Fruit fly (Drosophila melanogaster) whole organism, embryonic: ENCODE measurements around the gene alphaSnap.

Experiments used
- Aef1 ChIP-seq: fragments of 200-800 bp; sonication (Bioruptor generic); IDR thresholded peaks from 3 replicates; pipeline ENCODE4 v1.3.6; 2022; ENCODE audit warnings: missing biosample characterization, missing genetic modification characterization
- Antp ChIP-seq: fragments of 200-800 bp; sonication (Bioruptor generic); optimal IDR thresholded peaks from 3 replicates; lab custom pipeline; 2016; ENCODE audit warnings: missing biosample characterization, missing genetic modification characterization
- Blimp-1 ChIP-seq: fragments of 200-800 bp; sonication (Bioruptor generic); optimal IDR thresholded peaks from 3 replicates; lab custom pipeline; 2018; ENCODE audit warnings: missing biosample characterization, missing genetic modification characterization, mild to moderate bottlenecking, moderate library complexity, missing genetic modification reagents
- CG10565 ChIP-seq: fragments of 200-800 bp; sonication (Bioruptor generic); optimal IDR thresholded peaks from 3 replicates; lab custom pipeline; 2016; ENCODE audit warnings: missing biosample characterization, mild to moderate bottlenecking, missing genetic modification characterization
- CG10654 ChIP-seq: fragments of 200-800 bp; sonication (Bioruptor generic); optimal IDR thresholded peaks from 2 replicates; lab custom pipeline; 2016; ENCODE audit warnings: missing biosample characterization, missing genetic modification characterization
- CG11247 ChIP-seq: fragments of 200-800 bp; sonication (Bioruptor generic); IDR thresholded peaks from 2 replicates; pipeline ENCODE4 v1.3.6; 2022; ENCODE audit warnings: missing biosample characterization, missing genetic modification characterization
- CG11696 ChIP-seq: fragments of 200-800 bp; sonication (Bioruptor generic); IDR thresholded peaks from 2 replicates; pipeline ENCODE4 v1.3.6; 2022; ENCODE audit warnings: missing biosample characterization, missing genetic modification characterization
- CG12659 ChIP-seq: fragments of 200-800 bp; sonication (Bioruptor generic); optimal IDR thresholded peaks from 3 replicates; lab custom pipeline; 2017; ENCODE audit warnings: mild to moderate bottlenecking, missing biosample characterization, missing genetic modification reagents, missing genetic modification characterization
- CG12769 ChIP-seq: fragments of 200-800 bp; sonication (Bioruptor generic); optimal IDR thresholded peaks from 2 replicates; lab custom pipeline; 2019; ENCODE audit warnings: missing biosample characterization, mild to moderate bottlenecking, missing genetic modification characterization, moderate library complexity
- CG13287 ChIP-seq: fragments of 200-800 bp; sonication (Bioruptor generic); IDR thresholded peaks from 2 replicates; pipeline ENCODE4 v1.3.6; 2022; ENCODE audit warnings: missing biosample characterization, missing genetic modification characterization; ENCODE audit not compliant: partially characterized antibody
- CG16815 ChIP-seq: fragments of 200-800 bp; sonication (Bioruptor generic); optimal IDR thresholded peaks from 3 replicates; lab custom pipeline; 2017; ENCODE audit warnings: missing biosample characterization, mild to moderate bottlenecking, missing genetic modification characterization
- CG17912 ChIP-seq: fragments of 200-800 bp; sonication (Bioruptor generic); optimal IDR thresholded peaks from 2 replicates; lab custom pipeline; 2018; ENCODE audit warnings: missing biosample characterization, mild to moderate bottlenecking, missing genetic modification characterization
- CG2678 ChIP-seq: fragments of 200-800 bp; sonication (Bioruptor generic); optimal IDR thresholded peaks from 3 replicates; lab custom pipeline; 2019; ENCODE audit warnings: missing biosample characterization, mild to moderate bottlenecking, missing genetic modification characterization, moderate library complexity
- CG2889 ChIP-seq: fragments of 200-800 bp; sonication (Bioruptor generic); IDR thresholded peaks from 3 replicates; pipeline ENCODE4 v1.3.6; 2022; ENCODE audit warnings: missing biosample characterization, missing genetic modification characterization
- CG3407 ChIP-seq: fragments of 200-800 bp; sonication (Bioruptor generic); optimal IDR thresholded peaks from 2 replicates; lab custom pipeline; 2018; ENCODE audit warnings: missing biosample characterization, mild to moderate bottlenecking, missing genetic modification characterization
- CG34224 ChIP-seq: fragments of 200-800 bp; sonication (Bioruptor generic); IDR thresholded peaks from 3 replicates; pipeline ENCODE4 v1.3.6; 2022; ENCODE audit warnings: missing biosample characterization, missing genetic modification characterization; ENCODE audit not compliant: partially characterized antibody
- CG5245 ChIP-seq: fragments of 200-800 bp; sonication (Bioruptor generic); optimal IDR thresholded peaks from 3 replicates; lab custom pipeline; 2016; ENCODE audit warnings: missing biosample characterization, missing genetic modification characterization
- CG6689 ChIP-seq: fragments of 200-800 bp; sonication (Bioruptor generic); IDR thresholded peaks from 2 replicates; pipeline ENCODE4 v1.3.6; 2022; ENCODE audit warnings: missing biosample characterization, missing genetic modification characterization
- CG7786 ChIP-seq: fragments of 200-800 bp; sonication (Bioruptor generic); optimal IDR thresholded peaks from 2 replicates; lab custom pipeline; 2016; ENCODE audit warnings: missing biosample characterization, missing genetic modification characterization
- CG8281 ChIP-seq: fragments of 200-800 bp; sonication (Bioruptor generic); optimal IDR thresholded peaks from 2 replicates; lab custom pipeline; 2018; ENCODE audit warnings: missing biosample characterization, mild to moderate bottlenecking, missing genetic modification characterization, moderate library complexity
- CG8359 ChIP-seq: fragments of 200-800 bp; sonication (Bioruptor generic); optimal IDR thresholded peaks from 2 replicates; lab custom pipeline; 2017; ENCODE audit warnings: missing biosample characterization, mild to moderate bottlenecking, missing genetic modification characterization, borderline replicate concordance
- CG9437 ChIP-seq: fragments of 200-800 bp; sonication (Bioruptor generic); optimal IDR thresholded peaks from 2 replicates; lab custom pipeline; 2018; ENCODE audit warnings: missing biosample characterization, mild to moderate bottlenecking, missing genetic modification characterization
- D19A ChIP-seq: fragments of 200-800 bp; optimal IDR thresholded peaks from 3 replicates; lab custom pipeline; 2019; ENCODE audit warnings: missing biosample characterization, mild to moderate bottlenecking, missing genetic modification characterization, moderate library complexity
- Dfd ChIP-seq, 2 experiments: fragments of >200 bp; optimal IDR thresholded peaks; 2 replicates each; lab custom pipeline; 2017; ENCODE audit warnings: missing biosample characterization in 2 of 2, missing genetic modification characterization in 2 of 2
- Doc3 ChIP-seq: fragments of 200-800 bp; sonication (Bioruptor generic); IDR thresholded peaks from 3 replicates; pipeline ENCODE4 v1.3.6; 2022; ENCODE audit warnings: missing biosample characterization, missing genetic modification characterization; ENCODE audit not compliant: partially characterized antibody
- E2f1 ChIP-seq: fragments of 200-800 bp; sonication (Bioruptor generic); IDR thresholded peaks from 2 replicates; pipeline ENCODE4 v1.3.6; 2022; ENCODE audit warnings: missing biosample characterization, missing genetic modification characterization
- Fer1 ChIP-seq: fragments of 200-800 bp; sonication (Bioruptor generic); optimal IDR thresholded peaks from 2 replicates; lab custom pipeline; 2017; ENCODE audit warnings: missing biosample characterization, mild to moderate bottlenecking, missing genetic modification characterization
- HLH3B ChIP-seq: fragments of 200-800 bp; sonication (Bioruptor generic); IDR thresholded peaks from 2 replicates; pipeline ENCODE4 v1.3.6; 2022; ENCODE audit warnings: missing biosample characterization, missing genetic modification characterization
- HLHmδ ChIP-seq: fragments of 200-800 bp; sonication (Bioruptor generic); optimal IDR thresholded peaks from 2 replicates; lab custom pipeline; 2018; ENCODE audit warnings: missing biosample characterization, mild to moderate bottlenecking, missing genetic modification characterization, moderate library complexity
- Lim3 ChIP-seq: fragments of 200-800 bp; sonication (Bioruptor generic); IDR thresholded peaks from 2 replicates; pipeline ENCODE4 v1.3.6; 2022; ENCODE audit warnings: missing biosample characterization, missing genetic modification characterization
- MBD-R2 ChIP-seq: fragments of 200-800 bp; sonication (Bioruptor generic); IDR thresholded peaks from 2 replicates; pipeline ENCODE4 v1.3.6; 2022; ENCODE audit warnings: missing biosample characterization, missing genetic modification characterization
- Max ChIP-seq: fragments of 200-800 bp; sonication (Bioruptor generic); optimal IDR thresholded peaks from 2 replicates; lab custom pipeline; 2016; ENCODE audit warnings: missing biosample characterization, mild to moderate bottlenecking, missing genetic modification characterization
- Opbp ChIP-seq: fragments of 200-800 bp; sonication (Bioruptor generic); IDR thresholded peaks from 3 replicates; pipeline ENCODE4 v1.3.6; 2022; ENCODE audit warnings: missing biosample characterization, missing genetic modification characterization; ENCODE audit not compliant: partially characterized antibody
- Ptx1 ChIP-seq: fragments of 200-800 bp; sonication (Bioruptor generic); IDR thresholded peaks from 2 replicates; pipeline ENCODE4 v1.3.6; 2022; ENCODE audit warnings: missing biosample characterization, missing genetic modification characterization
- Tbp ChIP-seq: fragments of >200 bp; optimal IDR thresholded peaks from 2 replicates; lab custom pipeline; 2018; ENCODE audit warnings: missing biosample characterization, missing genetic modification characterization
- Vsx1 ChIP-seq: fragments of 200-800 bp; sonication (Bioruptor generic); optimal IDR thresholded peaks from 2 replicates; lab custom pipeline; 2017; ENCODE audit warnings: missing biosample characterization, mild to moderate bottlenecking, missing genetic modification characterization, missing genetic modification reagents
- Xbp1 ChIP-seq: fragments of 200-800 bp; sonication (Bioruptor generic); optimal IDR thresholded peaks from 3 replicates; lab custom pipeline; 2016; ENCODE audit warnings: missing biosample characterization, mild to moderate bottlenecking, missing genetic modification characterization
- abd-A ChIP-seq: fragments of 200-800 bp; sonication (Bioruptor generic); optimal IDR thresholded peaks from 3 replicates; lab custom pipeline; 2019; ENCODE audit warnings: missing biosample characterization, mild to moderate bottlenecking, missing genetic modification characterization, moderate library complexity
- btn ChIP-seq: fragments of 200-800 bp; sonication (Bioruptor generic); optimal IDR thresholded peaks from 2 replicates; lab custom pipeline; 2016; ENCODE audit warnings: missing biosample characterization, missing genetic modification characterization
- cad ChIP-seq: fragments of >200 bp; optimal IDR thresholded peaks from 2 replicates; lab custom pipeline; 2017; ENCODE audit warnings: missing biosample characterization, missing genetic modification characterization
- crc ChIP-seq: fragments of 200-800 bp; sonication (Bioruptor generic); optimal IDR thresholded peaks from 2 replicates; lab custom pipeline; 2016; ENCODE audit warnings: missing biosample characterization, missing genetic modification characterization
- dati ChIP-seq: fragments of 200-800 bp; sonication (Bioruptor generic); IDR thresholded peaks from 2 replicates; pipeline ENCODE4 v1.3.6; 2022; ENCODE audit warnings: missing biosample characterization, missing genetic modification characterization
- dmrt99B ChIP-seq: fragments of 200-800 bp; sonication (Bioruptor generic); optimal IDR thresholded peaks from 2 replicates; lab custom pipeline; 2018; ENCODE audit warnings: missing biosample characterization, mild to moderate bottlenecking, missing genetic modification characterization, moderate library complexity
- gcm ChIP-seq: fragments of 200-800 bp; sonication (Bioruptor generic); optimal IDR thresholded peaks from 2 replicates; lab custom pipeline; 2019; ENCODE audit warnings: missing biosample characterization, mild to moderate bottlenecking, missing genetic modification characterization, moderate library complexity
- gt ChIP-seq: fragments of 200-800 bp; sonication (Bioruptor generic); IDR thresholded peaks from 2 replicates; pipeline ENCODE4 v1.3.6; 2022; ENCODE audit warnings: missing biosample characterization, missing genetic modification characterization
- nom ChIP-seq: fragments of 200-800 bp; sonication (Bioruptor generic); optimal IDR thresholded peaks from 2 replicates; lab custom pipeline; 2017; ENCODE audit warnings: missing biosample characterization, missing genetic modification characterization, mild to moderate bottlenecking, moderate library complexity, missing genetic modification reagents
- p53 ChIP-seq: fragments of 200-800 bp; sonication (Bioruptor generic); optimal IDR thresholded peaks from 2 replicates; lab custom pipeline; 2016; ENCODE audit warnings: missing biosample characterization, missing genetic modification characterization
- ro ChIP-seq: fragments of 200-800 bp; sonication (Bioruptor generic); IDR thresholded peaks from 2 replicates; pipeline ENCODE4 v1.3.6; 2022; ENCODE audit warnings: missing biosample characterization, missing genetic modification characterization
- sima ChIP-seq: fragments of 200-800 bp; sonication (Bioruptor generic); optimal IDR thresholded peaks from 2 replicates; lab custom pipeline; 2016; ENCODE audit warnings: missing biosample characterization, missing genetic modification characterization
- stwl ChIP-seq: fragments of 200-800 bp; sonication (Bioruptor generic); optimal IDR thresholded peaks from 3 replicates; lab custom pipeline; 2018; ENCODE audit warnings: missing biosample characterization, mild to moderate bottlenecking, missing genetic modification characterization, moderate library complexity
- zen ChIP-seq: fragments of 200-800 bp; sonication (Bioruptor generic); optimal IDR thresholded peaks from 3 replicates; lab custom pipeline; 2018; ENCODE audit warnings: missing biosample characterization, mild to moderate bottlenecking, missing genetic modification characterization, moderate library complexity
- zfh1 ChIP-seq: fragments of 200-800 bp; sonication (Bioruptor generic); IDR thresholded peaks from 3 replicates; pipeline ENCODE4 v1.3.6; 2022; ENCODE audit warnings: missing biosample characterization, missing genetic modification characterization

Gene alphaSnap

DNA sequence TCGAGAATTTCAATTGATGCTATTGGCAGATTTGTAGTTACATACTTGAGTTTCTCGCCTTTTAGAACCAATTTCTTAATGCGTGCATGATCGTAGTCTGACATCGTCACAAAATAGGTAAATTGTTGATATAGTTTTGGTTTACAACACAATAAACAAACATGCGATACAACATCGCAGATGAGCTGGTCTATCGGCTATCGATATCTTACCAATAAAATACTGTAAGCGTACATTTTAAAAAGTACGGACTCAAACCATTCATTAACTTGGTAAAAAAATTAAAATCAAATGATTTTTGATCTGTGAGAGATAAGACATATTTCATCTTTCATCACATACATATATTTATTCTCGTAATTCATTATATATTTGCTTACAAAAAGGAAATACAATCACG is 16.6 kb upstream of the alphaSnap start, which contains the start of gene FRG1 (continued):
- TF ChIP-seq CG17912 (GFP tag; lab: Kevin White, UChicago) = no peak
- no peak for TF ChIP-seq Tbp
- TF ChIP-seq CG34224 = peak; percentile 76
- no peak for TF ChIP-seq Ptx1 (GFP tag; lab: Robert Waterston, UW)
- TF ChIP-seq CG8281 (tag; lab: Kevin White, UChicago) = no peak
- no peak for TF ChIP-seq Dfd (GFP tag; optimal IDR thresholded peaks at IDR 0.05; lab: Kevin White, UChicago)
- TF ChIP-seq CG12769 (tag; lab: Kevin White, UChicago) = no peak
- no peak for TF ChIP-seq CG2678
- no peak for TF ChIP-seq E2f1 (GFP tag; lab: Robert Waterston, UW)
- no peak for TF ChIP-seq CG16815 (GFP tag; lab: Kevin White, UChicago)
- no peak for TF ChIP-seq btn
- TF ChIP-seq sima (GFP tag; lab: Kevin White, UChicago) = no peak
- peak; percentile 59; the same call in 2 of the 3 replicates for TF ChIP-seq Doc3 (GFP tag; lab: Robert Waterston, UW)
- TF ChIP-seq ro (GFP tag; lab: Robert Waterston, UW) = no peak
- TF ChIP-seq CG2889 (GFP tag; lab: Robert Waterston, UW) = no peak
- no peak for TF ChIP-seq gt (GFP tag; lab: Robert Waterston, UW)
- TF ChIP-seq Opbp = peak; percentile 77; the same call in 2 of the 3 replicates
- peak; percentile 73 for TF ChIP-seq MBD-R2 (GFP tag; lab: Robert Waterston, UW)
- no peak for TF ChIP-seq Fer1 (GFP tag; lab: Kevin White, UChicago)
- TF ChIP-seq CG7786 (GFP tag; lab: Kevin White, UChicago) = no peak
- TF ChIP-seq zfh1 (GFP tag; lab: Robert Waterston, UW) = no peak
- TF ChIP-seq gcm (GFP tag; lab: Kevin White, UChicago) = no peak
- TF ChIP-seq stwl = peak; percentile 84
- no peak for TF ChIP-seq HLHmδ (GFP tag; lab: Kevin White, UChicago)
- TF ChIP-seq CG13287 (GFP tag; lab: Robert Waterston, UW) = peak; percentile 87
- TF ChIP-seq CG9437 (GFP tag; lab: Kevin White, UChicago) = no peak
- no peak for TF ChIP-seq CG11696
- TF ChIP-seq CG11247 (GFP tag; lab: Robert Waterston, UW) = no peak
- TF ChIP-seq Antp = no peak
- no peak for TF ChIP-seq CG10565 (GFP tag; lab: Kevin White, UChicago)
- no peak for TF ChIP-seq dati (GFP tag; lab: Robert Waterston, UW)
- TF ChIP-seq dmrt99B = no peak
- TF ChIP-seq CG5245 (GFP tag; lab: Kevin White, UChicago) = no peak
- TF ChIP-seq cad (GFP tag; lab: Kevin White, UChicago) = no peak
- TF ChIP-seq crc (GFP tag; lab: Kevin White, UChicago) = no peak
- no peak for TF ChIP-seq Vsx1 (GFP tag; lab: Kevin White, UChicago)
- TF ChIP-seq Max (GFP tag; lab: Kevin White, UChicago) = no peak
- TF ChIP-seq nom (GFP tag; lab: Kevin White, UChicago) = no peak
- peak; percentile 31 for TF ChIP-seq CG12659 (GFP tag; lab: Kevin White, UChicago)
- TF ChIP-seq Xbp1 (GFP tag; lab: Kevin White, UChicago) = no peak
- no peak for TF ChIP-seq Blimp-1
- no peak for TF ChIP-seq Lim3
- TF ChIP-seq CG8359 (GFP tag; lab: Kevin White, UChicago) = no peak
- TF ChIP-seq CG6689 (GFP tag; lab: Robert Waterston, UW) = no peak
- no peak for TF ChIP-seq HLH3B
- TF ChIP-seq zen (tag; lab: Kevin White, UChicago) = peak; percentile 36
- TF ChIP-seq CG3407 (GFP tag; lab: Kevin White, UChicago) = no peak
- no peak for TF ChIP-seq CG10654 (GFP tag; lab: Kevin White, UChicago)
- no peak for TF ChIP-seq p53 (GFP tag; lab: Kevin White, UChicago)
- TF ChIP-seq abd-A (tag; lab: Kevin White, UChicago) = no peak
- TF ChIP-seq Aef1 = no peak
- no peak for TF ChIP-seq D19A (tag; lab: Kevin White, UChicago)
